Fruit fly (Drosophila melanogaster): ENCODE measurements around the gene SerRS-m.

Gene SerRS-m

DNA sequence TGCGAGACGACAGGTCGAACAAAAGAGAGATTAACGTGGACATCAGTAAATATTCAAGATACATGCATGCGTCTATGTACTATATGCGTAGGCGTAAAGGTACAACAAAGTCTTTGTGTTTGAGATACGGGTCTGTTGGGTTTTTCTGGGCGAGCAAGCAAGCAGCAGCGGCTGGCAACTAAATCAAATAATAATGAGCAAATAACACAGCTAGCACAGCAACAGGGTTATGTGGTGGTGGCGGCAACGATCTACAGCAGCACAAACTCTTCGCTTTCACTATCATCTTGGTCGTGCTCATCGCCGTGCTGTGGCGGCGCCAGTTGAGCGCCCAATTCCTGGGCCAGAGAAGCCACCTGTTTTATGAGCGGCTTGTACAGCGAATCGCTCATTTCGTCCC lies 13.6 kb downstream of the SerRS-m start:
- no peak for TF ChIP-seq CG9139 (GFP tag; optimal IDR thresholded peaks at IDR 0.05)
- peak; percentile 93 for TF ChIP-seq fkh (GFP tag; optimal IDR thresholded peaks at IDR 0.05)

DNA sequence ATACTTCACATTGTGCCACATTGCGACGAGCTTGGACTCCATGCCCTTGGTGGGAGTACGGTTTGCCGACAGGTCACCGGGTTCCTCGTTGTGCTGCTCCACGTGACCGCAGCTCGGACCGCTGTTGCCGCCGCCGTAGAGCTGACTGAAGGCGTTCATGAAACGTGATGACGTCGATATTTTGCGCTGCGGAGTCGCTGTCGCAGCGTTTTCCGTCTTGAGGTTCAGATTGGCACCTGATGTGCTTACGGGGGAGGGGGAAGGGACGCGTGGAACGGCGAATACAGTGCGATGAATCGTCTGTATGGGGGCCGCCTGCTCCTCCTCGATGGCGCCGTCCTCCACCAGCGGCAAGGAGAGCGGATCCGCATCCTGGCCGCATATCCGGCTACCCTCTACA lies 15.7 kb downstream of the SerRS-m start:
- TF ChIP-seq CG1621 (tag; optimal IDR thresholded peaks at IDR 0.05) (no peak), CG8319 (GFP tag; optimal IDR thresholded peaks at IDR 0.05) (no peak), CG9139 (GFP tag; optimal IDR thresholded peaks at IDR 0.05) (no peak), fd59A (GFP tag; optimal IDR thresholded peaks at IDR 0.05) (no peak), CG15336 (GFP tag; IDR thresholded peaks at IDR 0.05) (no peak), cyc (GFP tag; optimal IDR thresholded peaks at IDR 0.05) (no peak)

DNA sequence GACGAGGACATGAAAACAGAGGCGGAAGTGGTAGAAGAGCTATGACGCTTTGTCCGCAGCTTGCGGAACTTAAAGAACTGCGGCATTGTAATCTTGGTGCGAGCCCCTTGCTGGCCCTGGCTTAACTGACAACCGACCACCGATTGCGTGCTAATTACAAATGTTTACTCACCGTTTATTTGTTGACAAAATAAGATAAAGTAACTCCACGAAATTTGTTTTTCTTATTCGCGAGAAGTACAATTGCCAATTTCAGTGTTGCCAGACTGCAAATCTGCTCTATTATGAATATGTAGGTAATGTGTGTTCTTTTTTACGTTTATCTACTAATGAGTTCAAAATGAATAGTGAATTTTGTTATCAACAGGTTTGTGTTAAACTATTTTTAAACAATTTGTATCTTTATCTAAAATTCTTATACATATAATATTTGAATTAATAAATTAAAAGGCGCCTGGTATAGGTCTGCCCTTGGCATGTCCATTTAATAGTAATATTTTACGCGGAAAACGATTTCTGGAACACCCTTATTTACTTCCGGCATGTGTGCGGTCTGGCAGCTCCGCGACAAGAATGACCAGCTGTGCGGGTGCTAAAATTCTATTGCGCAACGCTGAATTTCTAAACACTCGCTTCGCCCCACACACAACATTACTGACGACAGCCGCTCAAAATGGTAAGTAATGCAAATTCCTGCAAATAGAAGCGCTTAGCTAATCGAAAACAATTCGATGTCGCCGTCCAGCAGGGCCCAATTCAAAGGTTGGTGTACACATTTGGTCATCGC lies 16.4 kb downstream of the SerRS-m start, which contains the start of the genes Atg4b and Hibch:
TSS of gene Atg4b (minus strand) at position 280 of the 787 bp plus-strand sequence.
TSS of gene Hibch (plus strand) at position 585 of the 787 bp plus-strand sequence.
- TF ChIP-seq CG3919 (GFP tag; optimal IDR thresholded peaks at IDR 0.05), result no peak
- TF ChIP-seq cyc (GFP tag; optimal IDR thresholded peaks at IDR 0.05), result peak; percentile 83
- peak; percentile 79 for TF ChIP-seq eg (GFP tag; IDR thresholded peaks at IDR 0.05)
- peak; percentile 72 for TF ChIP-seq dac (GFP tag; optimal IDR thresholded peaks at IDR 0.05)
- TF ChIP-seq Ets96B (tag; optimal IDR thresholded peaks at IDR 0.05), result peak; percentile 68
- TF ChIP-seq CG32006 (GFP tag; optimal IDR thresholded peaks at IDR 0.05), result peak; percentile 84
- no peak for TF ChIP-seq Hr4 (GFP tag; optimal IDR thresholded peaks at IDR 0.05)
- peak; percentile 97 for TF ChIP-seq fkh (GFP tag; optimal IDR thresholded peaks at IDR 0.05)
- TF ChIP-seq Ets21C (GFP tag; optimal IDR thresholded peaks at IDR 0.05), result no peak
- peak; percentile 75 for TF ChIP-seq CG11762 (GFP tag; optimal IDR thresholded peaks at IDR 0.05; ENCODE audit: insufficient read depth)
- TF ChIP-seq CG11294 (GFP tag; IDR thresholded peaks at IDR 0.05), result peak; percentile 67; the same call in 1 of the 2 replicates
- peak; percentile 80 for TF ChIP-seq CG6854 (GFP tag; optimal IDR thresholded peaks at IDR 0.05)
- peak; percentile 9 for TF ChIP-seq dsx (GFP tag; optimal IDR thresholded peaks at IDR 0.05; ENCODE audit: poor library complexity, severe bottlenecking)
- TF ChIP-seq CG31627 (GFP tag; optimal IDR thresholded peaks at IDR 0.05), result peak; percentile 61
- TF ChIP-seq Hr38 (GFP tag; optimal IDR thresholded peaks at IDR 0.05), result no peak
- no peak for TF ChIP-seq Lpt (GFP tag; optimal IDR thresholded peaks at IDR 0.05)
- TF ChIP-seq CG7368 (GFP tag; optimal IDR thresholded peaks at IDR 0.05), result peak; percentile 67
- peak; percentile 72 for TF ChIP-seq CG34406 (GFP tag; optimal IDR thresholded peaks at IDR 0.05)
- peak; percentile 78 for TF ChIP-seq Sox15 (GFP tag; optimal IDR thresholded peaks at IDR 0.05)
- TF ChIP-seq esn (GFP tag; optimal IDR thresholded peaks at IDR 0.05), result peak; percentile 79
- TF ChIP-seq Met (GFP tag; optimal IDR thresholded peaks at IDR 0.05), result no peak
- TF ChIP-seq CG6808 (GFP tag; optimal IDR thresholded peaks at IDR 0.05), result no peak
- peak; percentile 82 for TF ChIP-seq Eip78C (GFP tag)
- peak; percentile 85 for TF ChIP-seq CG11902 (GFP tag; optimal IDR thresholded peaks at IDR 0.05)
- TF ChIP-seq CG16779 (tag; optimal IDR thresholded peaks at IDR 0.05), result no peak
- no peak for TF ChIP-seq Sox14 (GFP tag; optimal IDR thresholded peaks at IDR 0.05)
- TF ChIP-seq fd59A (GFP tag; optimal IDR thresholded peaks at IDR 0.05), result peak; percentile 60
- peak; percentile 83 for TF ChIP-seq Gug (GFP tag; IDR thresholded peaks at IDR 0.05)
- TF ChIP-seq CG6276 (GFP tag; optimal IDR thresholded peaks at IDR 0.05), result no peak
- TF ChIP-seq OdsH (GFP tag; optimal IDR thresholded peaks at IDR 0.05), result no peak
- peak; percentile 91 for TF ChIP-seq CG3032 (tag; optimal IDR thresholded peaks at IDR 0.05)
- TF ChIP-seq Eip93F (GFP tag; optimal IDR thresholded peaks at IDR 0.05), result no peak
- no peak for TF ChIP-seq acj6 (GFP tag; optimal IDR thresholded peaks at IDR 0.05)
- no peak for TF ChIP-seq svp (GFP tag)
- TF ChIP-seq CG1621 (tag; optimal IDR thresholded peaks at IDR 0.05), result peak; percentile 54
- TF ChIP-seq CG15336 (GFP tag; IDR thresholded peaks at IDR 0.05), result peak; percentile 66
- TF ChIP-seq CG6792 (GFP tag; optimal IDR thresholded peaks at IDR 0.05), result peak; percentile 77
- peak; percentile 63; the same call in 2 of the 3 replicates for TF ChIP-seq CG8119 (GFP tag; IDR thresholded peaks at IDR 0.05)
- no peak for TF ChIP-seq achi (GFP tag; optimal IDR thresholded peaks at IDR 0.05)
- no peak for TF ChIP-seq Hr39 (GFP tag; optimal IDR thresholded peaks at IDR 0.05)
- TF ChIP-seq CG6163 (GFP tag; IDR thresholded peaks at IDR 0.05), result peak; percentile 68; the same call in 2 of the 3 replicates
- no peak for TF ChIP-seq Eip75B (GFP tag; optimal IDR thresholded peaks at IDR 0.05)
- TF ChIP-seq CG4318 (GFP tag; optimal IDR thresholded peaks at IDR 0.05), result no peak
- peak; percentile 73 for TF ChIP-seq Blimp-1 (GFP tag; optimal IDR thresholded peaks at IDR 0.05)

Data from whole organism, prepupa.